Fruit fly (Drosophila melanogaster) whole organism, wandering third instar larva: ENCODE measurements around the gene Hr78.
A peak's percentile ranks its signal among the peaks of the same experiment; 100 is the strongest.

Source experiments
- Abd-B ChIP-seq: fragments of >200 bp; optimal IDR thresholded peaks from 2 replicates; lab custom pipeline; 2017; ENCODE audit warnings: missing biosample characterization, missing genetic modification characterization
- CG32264 ChIP-seq: fragments of 200-800 bp; sonication (Bioruptor generic); optimal IDR thresholded peaks from 2 replicates; lab custom pipeline; 2016; ENCODE audit warnings: missing biosample characterization, missing genetic modification characterization
- CG9705 ChIP-seq: fragments of 200-800 bp; sonication (Bioruptor generic); optimal IDR thresholded peaks from 2 replicates; lab custom pipeline; 2018; ENCODE audit warnings: missing biosample characterization, mild to moderate bottlenecking, missing genetic modification characterization
- Dfd ChIP-seq: fragments of >200 bp; optimal IDR thresholded peaks from 2 replicates; lab custom pipeline; 2017; ENCODE audit warnings: missing biosample characterization, missing genetic modification characterization
- Dif ChIP-seq: fragments of 200-275, 200-300 bp; sonication (Bioruptor generic); optimal IDR thresholded peaks from 2 replicates; lab custom pipeline; 2018; ENCODE audit warnings: missing biosample characterization, missing genetic modification characterization; ENCODE audit not compliant: partially characterized antibody
- GATAd ChIP-seq: sonication (Bioruptor generic); optimal IDR thresholded peaks from 2 replicates; lab custom pipeline; 2016; ENCODE audit warnings: missing biosample characterization, missing genetic modification characterization
- Hnf4 ChIP-seq: fragments of 200-800 bp; sonication (Bioruptor generic); optimal IDR thresholded peaks from 2 replicates; lab custom pipeline; 2016; ENCODE audit warnings: missing biosample characterization, mild to moderate bottlenecking, missing genetic modification characterization
- Hr78 ChIP-seq: fragments of >200 bp; optimal IDR thresholded peaks from 2 replicates; lab custom pipeline; 2017; ENCODE audit warnings: missing biosample characterization, missing genetic modification characterization
- Hr83 ChIP-seq: fragments of 200-300 bp; sonication (Bioruptor generic); optimal IDR thresholded peaks from 2 replicates; lab custom pipeline; 2016; ENCODE audit warnings: missing biosample characterization, mild to moderate bottlenecking, missing genetic modification characterization, moderate library complexity; ENCODE audit not compliant: poor library complexity, severe bottlenecking
- Jra ChIP-seq: sonication (Bioruptor generic); optimal IDR thresholded peaks from 2 replicates; lab custom pipeline; 2016; ENCODE audit warnings: missing biosample characterization, missing genetic modification characterization
- Mio ChIP-seq: sonication (Bioruptor generic); optimal IDR thresholded peaks from 2 replicates; lab custom pipeline; 2016; ENCODE audit warnings: missing biosample characterization, missing genetic modification characterization
- Myc ChIP-seq: fragments of >200 bp; optimal IDR thresholded peaks from 2 replicates; lab custom pipeline; 2017
- N ChIP-seq: fragments of >200 bp; optimal IDR thresholded peaks from 2 replicates; lab custom pipeline; 2018; ENCODE audit warnings: missing biosample characterization, missing external identifiers, missing genetic modification characterization
- OdsH ChIP-seq: fragments of 200-800 bp; sonication (Bioruptor generic); optimal IDR thresholded peaks from 2 replicates; lab custom pipeline; 2016; ENCODE audit warnings: missing biosample characterization, mild to moderate bottlenecking, missing genetic modification characterization
- Rel ChIP-seq, 2 experiments: fragments of 200-800 bp; sonication (Bioruptor generic) in 1 of 2; optimal IDR thresholded peaks; 2 replicates in 1 of 2; 3 replicates in 1 of 2; lab custom pipeline; 2016 to 2019; ENCODE audit warnings: mild to moderate bottlenecking in 2 of 2, missing biosample characterization in 2 of 2, missing genetic modification characterization in 2 of 2, moderate library complexity in 1 of 2
- Vsx2 ChIP-seq: fragments of 200-300, 225-300 bp; sonication (Bioruptor generic); optimal IDR thresholded peaks from 2 replicates; lab custom pipeline; 2018; ENCODE audit warnings: missing biosample characterization, missing genetic modification characterization; ENCODE audit not compliant: partially characterized antibody
- br ChIP-seq: fragments of 200-800 bp; sonication (Bioruptor generic); optimal IDR thresholded peaks from 2 replicates; lab custom pipeline; 2016; ENCODE audit warnings: missing biosample characterization, missing genetic modification characterization
- brk ChIP-seq: fragments of 200-800 bp; sonication (Bioruptor generic); optimal IDR thresholded peaks from 2 replicates; lab custom pipeline; 2016; ENCODE audit warnings: missing biosample characterization, mild to moderate bottlenecking, missing genetic modification characterization
- dl ChIP-seq, 2 experiments: fragments of 175-275, 200-275 bp in 1 of 2; fragments of 200-275 bp in 1 of 2; sonication (Bioruptor generic); optimal IDR thresholded peaks; lab custom pipeline; 2018; ENCODE audit warnings: mild to moderate bottlenecking in 2 of 2, missing biosample characterization in 2 of 2, missing genetic modification characterization in 2 of 2, moderate library complexity in 2 of 2; ENCODE audit not compliant: partially characterized antibody in 2 of 2, insufficient read depth in 1 of 2
- dmrt93B ChIP-seq: fragments of 200-800 bp; sonication (Bioruptor generic); optimal IDR thresholded peaks from 2 replicates; lab custom pipeline; 2018; ENCODE audit warnings: missing biosample characterization, mild to moderate bottlenecking, missing genetic modification characterization
- dsf ChIP-seq: sonication (Bioruptor generic); optimal IDR thresholded peaks from 2 replicates; lab custom pipeline; 2016; ENCODE audit warnings: missing biosample characterization, missing genetic modification characterization, borderline replicate concordance
- ey ChIP-seq: fragments of 200-800 bp; sonication (Bioruptor generic); optimal IDR thresholded peaks from 2 replicates; lab custom pipeline; 2016; ENCODE audit warnings: missing biosample characterization, missing genetic modification characterization
- fru ChIP-seq: fragments of 200-800 bp; sonication (Bioruptor generic); optimal IDR thresholded peaks from 3 replicates; lab custom pipeline; 2016; ENCODE audit warnings: missing biosample characterization, mild to moderate bottlenecking, missing genetic modification characterization
- h ChIP-seq: fragments of 200-800 bp; sonication (Bioruptor generic); optimal IDR thresholded peaks from 3 replicates; lab custom pipeline; 2016; ENCODE audit warnings: missing biosample characterization, mild to moderate bottlenecking, missing genetic modification characterization
- jim ChIP-seq: fragments of 175-275, 200-325 bp; sonication (Bioruptor generic); optimal IDR thresholded peaks from 2 replicates; lab custom pipeline; 2016; ENCODE audit warnings: missing biosample characterization, mild to moderate bottlenecking, missing genetic modification characterization
- lola ChIP-seq: fragments of >200 bp; optimal IDR thresholded peaks from 2 replicates; lab custom pipeline; 2017; ENCODE audit warnings: missing biosample characterization, missing genetic modification characterization
- pan ChIP-seq: fragments of >200 bp; optimal IDR thresholded peaks from 2 replicates; lab custom pipeline; 2017
- psq ChIP-seq: fragments of 200-800 bp; sonication (Bioruptor generic); optimal IDR thresholded peaks from 3 replicates; lab custom pipeline; 2017; ENCODE audit warnings: missing biosample characterization, mild to moderate bottlenecking, missing genetic modification characterization, moderate library complexity
- rgr ChIP-seq: fragments of 200-800 bp; sonication (Bioruptor generic); optimal IDR thresholded peaks from 3 replicates; lab custom pipeline; 2016; ENCODE audit warnings: missing biosample characterization, mild to moderate bottlenecking, missing genetic modification characterization
- sage ChIP-seq: fragments of 200-800 bp; sonication (Bioruptor generic); optimal IDR thresholded peaks from 2 replicates; lab custom pipeline; 2016; ENCODE audit warnings: missing biosample characterization, mild to moderate bottlenecking, missing genetic modification characterization
- sv ChIP-seq: fragments of 200-800 bp; sonication (Bioruptor generic); optimal IDR thresholded peaks from 3 replicates; lab custom pipeline; 2016; ENCODE audit warnings: missing biosample characterization, missing genetic modification characterization
- usp ChIP-seq: fragments of >200 bp; optimal IDR thresholded peaks from 2 replicates; lab custom pipeline; 2017; ENCODE audit warnings: missing biosample characterization, missing genetic modification characterization

The Hr78 gene

DNA sequence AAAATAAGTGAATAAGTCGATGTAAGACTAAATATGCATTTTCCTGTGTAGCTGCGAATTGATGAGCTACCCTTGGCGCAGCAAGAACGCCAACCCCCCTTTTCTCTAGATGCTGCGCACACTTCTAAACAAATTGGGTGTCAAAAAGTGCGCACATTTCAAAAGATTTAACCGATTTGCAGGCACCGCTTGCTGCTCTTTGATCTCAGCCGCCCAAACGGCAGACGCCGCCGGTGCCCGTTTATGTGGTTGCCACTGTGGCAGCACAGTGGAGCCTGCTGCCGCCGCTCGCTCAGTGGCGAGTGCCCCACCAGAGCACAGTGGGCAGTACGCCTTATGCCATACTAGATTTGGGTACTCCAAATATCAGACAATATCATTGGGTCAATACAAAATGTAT lies 46.8 kb downstream of the Hr78 start:
- no peak for TF ChIP-seq brk (GFP tag; lab: Kevin White, UChicago)
- no peak for TF ChIP-seq Hr83 (GFP tag; lab: Kevin White, UChicago)
- TF ChIP-seq dmrt93B (GFP tag; lab: Kevin White, UChicago) = no peak
- TF ChIP-seq OdsH (GFP tag; lab: Kevin White, UChicago) = no peak
- no peak for TF ChIP-seq Vsx2
- no peak for TF ChIP-seq Hnf4 (GFP tag; lab: Kevin White, UChicago)
- no peak for TF ChIP-seq sv (GFP tag; lab: Kevin White, UChicago)
- TF ChIP-seq lola (GFP tag; lab: Kevin White, UChicago) = no peak

DNA sequence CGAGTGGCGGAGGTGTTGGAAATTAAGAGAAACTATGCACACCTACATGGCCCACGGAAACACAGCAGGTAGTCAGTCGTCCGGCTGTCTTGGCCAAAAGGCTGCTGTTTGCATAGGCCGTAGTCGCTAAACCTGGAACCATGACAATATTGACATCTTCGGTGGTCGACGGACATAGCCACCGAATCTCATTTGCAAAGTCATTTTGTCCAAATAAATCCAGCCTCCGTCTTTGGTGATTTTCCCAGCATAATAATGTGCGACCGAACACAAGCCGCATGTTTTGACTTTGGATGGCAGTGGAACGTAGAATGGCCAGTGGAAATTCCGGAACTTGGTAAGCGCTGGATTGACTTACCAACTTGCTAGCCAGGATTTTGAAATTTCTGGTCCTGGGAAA lies 48.0 kb downstream of the Hr78 start:
- no peak for TF ChIP-seq psq
- no peak for TF ChIP-seq Mio (GFP tag; lab: Kevin White, UChicago)
- TF ChIP-seq Myc (lab: Kevin White, UChicago) = no peak
- no peak for TF ChIP-seq ey (GFP tag; lab: Kevin White, UChicago)
- no peak for TF ChIP-seq N (GFP tag; lab: Kevin White, UChicago)
- TF ChIP-seq, all 38 proteins: peak for 0

DNA sequence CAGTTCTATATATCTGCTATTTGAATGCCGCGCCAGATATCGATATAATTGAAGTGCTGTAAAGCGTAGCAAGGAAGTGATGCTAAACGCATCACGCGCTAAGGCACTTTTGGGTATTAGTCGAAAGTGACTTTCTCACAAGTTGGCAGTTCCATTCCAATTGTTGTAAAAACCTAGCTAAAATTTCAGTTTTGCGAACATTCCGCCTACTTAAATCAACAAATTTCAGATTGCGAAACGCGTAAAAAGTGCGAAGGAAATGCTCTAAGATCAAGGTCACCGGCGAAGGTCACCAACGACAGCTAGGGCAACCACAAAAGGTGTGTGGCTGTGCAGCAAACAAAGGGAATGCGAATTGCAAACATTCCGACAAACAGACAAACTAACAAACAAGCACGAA lies 51.6 kb downstream of the Hr78 start, which contains the start of gene Syx7:
Gene Syx7 (plus strand): TSS at position 131 of the 400 bp plus-strand sequence.
- TF ChIP-seq dsf (GFP tag; lab: Kevin White, UChicago) (no peak), sage (GFP tag; lab: Kevin White, UChicago) (no peak), OdsH (GFP tag; lab: Kevin White, UChicago) (no peak), Hnf4 (GFP tag; lab: Kevin White, UChicago) (peak; percentile 35), h (GFP tag; lab: Kevin White, UChicago) (peak; percentile 44), Mio (GFP tag; lab: Kevin White, UChicago) (no peak), CG32264 (GFP tag; lab: Kevin White, UChicago) (no peak), rgr (GFP tag; lab: Kevin White, UChicago) (peak; percentile 36), Rel (GFP tag; optimal IDR thresholded peaks at IDR 0.05; lab: Kevin White, UChicago) (no peak), Rel (tag; optimal IDR thresholded peaks at IDR 0.05; lab: Kevin White, UChicago) (peak; percentile 61), ey (GFP tag; lab: Kevin White, UChicago) (peak; percentile 7), dl (GFP tag; optimal IDR thresholded peaks at IDR 0.05; lab: Kevin White, UChicago; ENCODE audit: insufficient read depth in 1 of 2, partially characterized antibody in 2 of 2) (no peak), Hr83 (GFP tag; lab: Kevin White, UChicago) (peak; percentile 40), Jra (no peak), Dif (no peak), N (GFP tag; lab: Kevin White, UChicago) (no peak), br (GFP tag; lab: Kevin White, UChicago) (no peak), dmrt93B (GFP tag; lab: Kevin White, UChicago) (no peak), brk (GFP tag; lab: Kevin White, UChicago) (no peak), Myc (lab: Kevin White, UChicago) (peak; percentile 28), GATAd (GFP tag; lab: Kevin White, UChicago) (no peak)

DNA sequence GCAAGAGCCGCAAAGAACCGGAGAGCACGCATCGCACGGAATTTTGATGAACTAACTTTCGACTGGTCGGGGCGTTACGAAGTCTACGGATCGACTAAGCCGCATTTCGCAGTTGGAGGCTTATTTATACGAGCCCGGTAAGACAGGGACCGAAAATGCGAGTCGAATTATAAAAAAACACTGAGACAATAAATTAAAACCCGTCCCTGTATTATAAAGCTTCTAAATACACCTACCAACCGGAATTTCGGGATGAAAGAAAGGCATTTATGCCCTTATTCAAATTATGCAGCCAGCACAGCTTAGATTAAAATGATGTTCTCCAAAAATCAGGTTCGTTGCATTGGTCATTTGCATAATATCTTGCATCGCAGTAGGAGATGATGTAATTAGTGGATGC lies 52.6 kb downstream of the Hr78 start, which contains the start of gene Alp1:
Gene Alp1 (minus strand): TSS at position 101 of the 400 bp plus-strand sequence.
- TF ChIP-seq fru (GFP tag; lab: Kevin White, UChicago) (no peak), psq (no peak), pan (lab: Kevin White, UChicago) (no peak), dsf (GFP tag; lab: Kevin White, UChicago) (no peak), usp (GFP tag; lab: Kevin White, UChicago) (no peak), Dif (no peak), dmrt93B (GFP tag; lab: Kevin White, UChicago) (no peak), lola (GFP tag; lab: Kevin White, UChicago) (no peak), sv (GFP tag; lab: Kevin White, UChicago) (no peak), CG9705 (no peak), brk (GFP tag; lab: Kevin White, UChicago) (no peak), CG32264 (GFP tag; lab: Kevin White, UChicago) (no peak), Hr78 (GFP tag; lab: Kevin White, UChicago) (no peak), Jra (no peak), dl (GFP tag; optimal IDR thresholded peaks at IDR 0.05; lab: Kevin White, UChicago; ENCODE audit: insufficient read depth in 1 of 2, partially characterized antibody in 2 of 2) (no peak), Abd-B (no peak), Dfd (no peak), sage (GFP tag; lab: Kevin White, UChicago) (no peak), jim (GFP tag; lab: Kevin White, UChicago) (no peak), Myc (lab: Kevin White, UChicago) (no peak)
